Worm (Caenorhabditis elegans): Measurements from ENCODE around the gene cyp-33C4.

DNA sequence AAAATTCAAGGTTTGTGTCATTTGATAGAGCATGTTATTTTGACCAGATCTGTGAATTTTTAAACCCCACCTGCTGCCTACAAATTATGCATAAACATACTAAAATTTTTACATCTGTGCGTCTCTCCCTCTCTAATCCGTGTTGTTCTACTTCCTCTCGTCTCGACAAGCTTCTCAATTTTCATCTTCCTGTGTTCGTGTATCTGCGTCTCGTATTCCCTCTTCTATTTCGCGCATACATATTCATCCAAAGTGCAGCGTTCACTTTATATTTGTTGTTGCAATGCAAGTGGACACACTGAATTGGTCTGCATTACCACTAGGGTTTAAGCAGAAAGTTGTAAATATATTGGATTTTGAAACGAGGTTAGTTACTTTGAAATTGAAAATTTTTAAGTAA, 42.6 kb downstream of the cyp-33C4 start, which contains the start of gene fbxa-137:
- no peak for TF ChIP-seq pha-4 (tag; optimal IDR thresholded peaks at IDR 0.05)
- TF ChIP-seq ama-1 (optimal IDR thresholded peaks at IDR 0.05), result no peak
- TF ChIP-seq ama-1 (GFP tag; optimal IDR thresholded peaks at IDR 0.05), result no peak
- no peak for TF ChIP-seq B0019.2 (GFP tag; conservative IDR thresholded peaks at IDR 0.05)
- no peak for TF ChIP-seq pbrm-1 (GFP tag; IDR thresholded peaks at IDR 0.05)
- no peak for TF ChIP-seq F49E8.2 (tag; optimal IDR thresholded peaks at IDR 0.05; ENCODE audit: insufficient read depth)
- no peak for TF ChIP-seq ets-4 (GFP tag; optimal IDR thresholded peaks at IDR 0.05)
- no peak for TF ChIP-seq attf-3 (GFP tag; conservative IDR thresholded peaks at IDR 0.05)
- TF ChIP-seq mel-28 (tag; optimal IDR thresholded peaks at IDR 0.05; ENCODE audit: borderline replicate concordance), result no peak
- TF ChIP-seq T26A5.8 (tag; optimal IDR thresholded peaks at IDR 0.05), result no peak
- TF ChIP-seq snpc-4 (GFP tag; optimal IDR thresholded peaks at IDR 0.05), result no peak
- TF ChIP-seq snpc-4 (tag; optimal IDR thresholded peaks at IDR 0.05), result no peak
- TF ChIP-seq Y79H2A.3 (GFP tag; conservative IDR thresholded peaks at IDR 0.05), result no peak
